Fruit fly (Drosophila melanogaster): ENCODE data around the gene Alp11.

Alp11 gene

DNA sequence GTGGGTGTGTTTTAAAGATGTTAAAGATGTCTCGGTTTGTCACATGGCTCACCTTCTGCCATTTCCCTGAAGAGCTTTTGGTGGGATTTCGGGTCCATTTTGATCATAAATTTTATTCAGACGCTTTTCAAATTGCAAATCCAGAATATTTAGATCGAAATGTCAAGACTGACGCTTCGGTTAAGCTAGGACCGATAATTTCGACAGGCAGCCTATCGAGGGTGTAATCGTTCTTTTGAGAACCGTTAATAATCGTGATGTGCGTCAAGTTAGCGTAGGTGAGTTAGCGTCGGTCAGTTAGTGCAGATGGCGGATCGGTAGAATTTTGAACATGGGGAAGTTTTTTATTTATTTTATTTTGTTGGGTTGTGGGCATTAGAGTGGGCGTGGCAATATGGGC, 12.0 kb upstream of the Alp11 start, which contains the start of gene CG42299 (continued):
- no peak for TF ChIP-seq CG11560 (tag; IDR thresholded peaks at IDR 0.05)
- no peak for TF ChIP-seq phol (tag; optimal IDR thresholded peaks at IDR 0.05)
- TF ChIP-seq so (GFP tag; IDR thresholded peaks at IDR 0.05): no peak
- TF ChIP-seq CG7271 (tag; optimal IDR thresholded peaks at IDR 0.05): no peak
- no peak for TF ChIP-seq pzg (GFP tag; optimal IDR thresholded peaks at IDR 0.05)
- no peak for TF ChIP-seq CG14014 (GFP tag; IDR thresholded peaks at IDR 0.05)
- no peak for TF ChIP-seq Hr78 (GFP tag; optimal IDR thresholded peaks at IDR 0.05)
- TF ChIP-seq gcm (GFP tag; optimal IDR thresholded peaks at IDR 0.05): no peak
- TF ChIP-seq CG13624 (GFP tag; optimal IDR thresholded peaks at IDR 0.05): no peak
- TF ChIP-seq CG11504 (tag; optimal IDR thresholded peaks at IDR 0.05): no peak
- no peak for TF ChIP-seq CG7928 (GFP tag; optimal IDR thresholded peaks at IDR 0.05)
- TF ChIP-seq Hmx (GFP tag; optimal IDR thresholded peaks at IDR 0.05): no peak
- TF ChIP-seq lov (optimal IDR thresholded peaks at IDR 0.05): no peak
- TF ChIP-seq lov (GFP tag; IDR thresholded peaks at IDR 0.05): no peak
- no peak for TF ChIP-seq CG12391 (tag; optimal IDR thresholded peaks at IDR 0.05)
- no peak for TF ChIP-seq CG11723 (GFP tag; optimal IDR thresholded peaks at IDR 0.05)
- TF ChIP-seq sc (optimal IDR thresholded peaks at IDR 0.05): no peak
- no peak for TF ChIP-seq sc (GFP tag; optimal IDR thresholded peaks at IDR 0.05)
- TF ChIP-seq CG13894 (tag; optimal IDR thresholded peaks at IDR 0.05): no peak
- TF ChIP-seq inv (GFP tag; IDR thresholded peaks at IDR 0.05; ENCODE audit: partially characterized antibody): peak; percentile 31; the same call in 1 of the 2 replicates
- TF ChIP-seq nerfin-1 (tag; optimal IDR thresholded peaks at IDR 0.05): no peak
- TF ChIP-seq Ets65A (GFP tag): no peak
- no peak for TF ChIP-seq CG14965 (GFP tag; optimal IDR thresholded peaks at IDR 0.05; ENCODE audit: borderline replicate concordance)
- TF ChIP-seq CG6791 (GFP tag; IDR thresholded peaks at IDR 0.05; ENCODE audit: partially characterized antibody): peak; percentile 83
- no peak for TF ChIP-seq CG31365 (tag; optimal IDR thresholded peaks at IDR 0.05)
- TF ChIP-seq ap (GFP tag; IDR thresholded peaks at IDR 0.05): no peak
- no peak for TF ChIP-seq esg (GFP tag; conservative IDR thresholded peaks at IDR 0.05)
- no peak for TF ChIP-seq CG17328 (GFP tag; IDR thresholded peaks at IDR 0.05)
- TF ChIP-seq cato (GFP tag; optimal IDR thresholded peaks at IDR 0.05; ENCODE audit: borderline replicate concordance): no peak
- TF ChIP-seq CG5245 (GFP tag; optimal IDR thresholded peaks at IDR 0.05): no peak
- peak; percentile 65; the same call in 2 of the 3 replicates for TF ChIP-seq mld (GFP tag; IDR thresholded peaks at IDR 0.05; ENCODE audit: partially characterized antibody)
- no peak for TF ChIP-seq dmrt99B (tag; optimal IDR thresholded peaks at IDR 0.05)
- TF ChIP-seq psq (GFP tag; optimal IDR thresholded peaks at IDR 0.05): no peak
- no peak for TF ChIP-seq twi (tag; optimal IDR thresholded peaks at IDR 0.05)
- TF ChIP-seq CG4707 (GFP tag; optimal IDR thresholded peaks at IDR 0.05): no peak
- no peak for TF ChIP-seq CG3838 (GFP tag; optimal IDR thresholded peaks at IDR 0.05)
- TF ChIP-seq CG2202 (tag; optimal IDR thresholded peaks at IDR 0.05): no peak
- TF ChIP-seq tna (GFP tag; IDR thresholded peaks at IDR 0.05; ENCODE audit: partially characterized antibody): peak; percentile 71
- no peak for TF ChIP-seq CG8281 (tag; optimal IDR thresholded peaks at IDR 0.05)
- TF ChIP-seq Hey (tag; optimal IDR thresholded peaks at IDR 0.05): no peak
- TF ChIP-seq pum (GFP tag; optimal IDR thresholded peaks at IDR 0.05): no peak
- TF ChIP-seq gcm2 (GFP tag; optimal IDR thresholded peaks at IDR 0.05): no peak
- TF ChIP-seq ssp (GFP tag; IDR thresholded peaks at IDR 0.05): no peak
- TF ChIP-seq tgo (GFP tag; IDR thresholded peaks at IDR 0.05): no peak
- no peak for TF ChIP-seq CG14441 (GFP tag; IDR thresholded peaks at IDR 0.05)
- TF ChIP-seq CG3065 (GFP tag; optimal IDR thresholded peaks at IDR 0.05): no peak
- 0 out of 3 replicates have a peak, but pooled peaks have one; percentile 7 for TF ChIP-seq zen2 (GFP tag; IDR thresholded peaks at IDR 0.05; ENCODE audit: partially characterized antibody)
- no peak for TF ChIP-seq CG17912 (GFP tag; optimal IDR thresholded peaks at IDR 0.05)
- peak; percentile 59; the same call in 1 of the 2 replicates for TF ChIP-seq Bgb (GFP tag; IDR thresholded peaks at IDR 0.05; ENCODE audit: partially characterized antibody)
- TF ChIP-seq bbx (GFP tag; IDR thresholded peaks at IDR 0.05; ENCODE audit: partially characterized antibody): peak; percentile 67
- TF ChIP-seq CG4282 (GFP tag; optimal IDR thresholded peaks at IDR 0.05): no peak

Data from whole organism, embryonic.